Worm (Caenorhabditis elegans): ENCODE measurements around the gene clk-1.

clk-1 gene

ce11 chrIII:5264813-5265212 is 12.9 kb upstream of the clk-1 start, which contains the start of gene gro-1:
gro-1 (plus strand) TSS chrIII:5265113.
- no peak for TF ChIP-seq Y105C5A.15 (GFP tag; IDR thresholded peaks at IDR 0.05)
- peak in 1 of 2 experiments; percentile 17 for TF ChIP-seq unc-62 (GFP tag; optimal IDR thresholded peaks at IDR 0.05 in 1 of 2)
- TF ChIP-seq unc-62 (tag; optimal IDR thresholded peaks at IDR 0.05): no peak

- no peak for TF ChIP-seq zag-1 (tag; optimal IDR thresholded peaks at IDR 0.05)
- TF ChIP-seq nhr-25 (tag; optimal IDR thresholded peaks at IDR 0.05; ENCODE audit: borderline replicate concordance, insufficient read depth): no peak
- no peak for TF ChIP-seq ceh-32 (tag; optimal IDR thresholded peaks at IDR 0.05; ENCODE audit: poor library complexity)
- TF ChIP-seq ztf-11 (tag; optimal IDR thresholded peaks at IDR 0.05): no peak
- TF ChIP-seq Y105C5A.15 (GFP tag; IDR thresholded peaks at IDR 0.05): no peak
- no peak for TF ChIP-seq vab-7 (GFP tag; IDR thresholded peaks at IDR 0.05)
- TF ChIP-seq T20F7.1 (GFP tag; optimal IDR thresholded peaks at IDR 0.05): peak; percentile 10
- no peak for TF ChIP-seq nhr-237 (tag; optimal IDR thresholded peaks at IDR 0.05)
- TF ChIP-seq mxl-3 (GFP tag; optimal IDR thresholded peaks at IDR 0.05): no peak
- TF ChIP-seq lim-7 (GFP tag; IDR thresholded peaks at IDR 0.05): no peak
- TF ChIP-seq nhr-6 (tag; optimal IDR thresholded peaks at IDR 0.05): no peak
- no peak for TF ChIP-seq set-16 (GFP tag; IDR thresholded peaks at IDR 0.05)
- TF ChIP-seq F26F4.8 (GFP tag; conservative IDR thresholded peaks at IDR 0.05): no peak
- no peak for TF ChIP-seq fos-1 (tag; optimal IDR thresholded peaks at IDR 0.05)
- no peak for TF ChIP-seq unc-39 (tag; optimal IDR thresholded peaks at IDR 0.05)
- peak; percentile 81 for TF ChIP-seq dve-1 (tag; optimal IDR thresholded peaks at IDR 0.05; ENCODE audit: insufficient read depth)
- TF ChIP-seq daf-16 (GFP tag; optimal IDR thresholded peaks at IDR 0.05): no peak
- TF ChIP-seq daf-16 (tag; optimal IDR thresholded peaks at IDR 0.05): peak; percentile 96
- peak in 1 of 2 experiments; percentile 27 for TF ChIP-seq mdl-1 (tag; optimal IDR thresholded peaks at IDR 0.05)
- TF ChIP-seq madf-5 (GFP tag; IDR thresholded peaks at IDR 0.05): no peak
- peak; percentile 23 for TF ChIP-seq hlh-11 (tag; optimal IDR thresholded peaks at IDR 0.05)
- TF ChIP-seq pqm-1 (tag; optimal IDR thresholded peaks at IDR 0.05): peak; percentile 54
- peak; percentile 12 for TF ChIP-seq nhr-28 (tag; optimal IDR thresholded peaks at IDR 0.05)
- peak in 1 of 2 experiments; percentile 86 for TF ChIP-seq unc-62 (GFP tag; optimal IDR thresholded peaks at IDR 0.05 in 1 of 2)
- TF ChIP-seq unc-62 (tag; optimal IDR thresholded peaks at IDR 0.05): no peak
- TF ChIP-seq gei-8 (GFP tag; optimal IDR thresholded peaks at IDR 0.05): no peak
- TF ChIP-seq nhr-42 (GFP tag; IDR thresholded peaks at IDR 0.05): no peak
- TF ChIP-seq dpl-1 (GFP tag; optimal IDR thresholded peaks at IDR 0.05): no peak
- TF ChIP-seq mxl-2 (GFP tag; conservative IDR thresholded peaks at IDR 0.05): no peak
- 0 out of 2 replicates have a peak, but pooled peaks have one; percentile 44 for TF ChIP-seq php-3 (GFP tag; IDR thresholded peaks at IDR 0.05)
- TF ChIP-seq Y75B8A.6 (GFP tag; IDR thresholded peaks at IDR 0.05): no peak
- no peak for TF ChIP-seq nhr-111 (GFP tag; optimal IDR thresholded peaks at IDR 0.05)
- no peak for TF ChIP-seq sdz-12 (GFP tag; optimal IDR thresholded peaks at IDR 0.05)
- TF ChIP-seq lsy-2 (tag; optimal IDR thresholded peaks at IDR 0.05): no peak
Measured at ce11 chrIII:5267217-5267906, 10.3 kb upstream of the clk-1 start, which contains the start of gene ZC395.5. ZC395.5 (plus strand) TSS chrIII:5267848.

ce11 chrIII:5268486-5268885 is 9.2 kb upstream of the clk-1 start:
- TF ChIP-seq dve-1 (tag; optimal IDR thresholded peaks at IDR 0.05; ENCODE audit: insufficient read depth) (peak; percentile 62), daf-16 (GFP tag; optimal IDR thresholded peaks at IDR 0.05) (no peak), daf-16 (tag; optimal IDR thresholded peaks at IDR 0.05) (peak; percentile 64), ztf-11 (tag; optimal IDR thresholded peaks at IDR 0.05) (no peak), mep-1 (tag; optimal IDR thresholded peaks at IDR 0.05) (peak; percentile 38), nhr-77 (tag; optimal IDR thresholded peaks at IDR 0.05) (peak; percentile 83)
